Fruit fly (Drosophila melanogaster): ENCODE measurements around the gene Fit1.

DNA sequence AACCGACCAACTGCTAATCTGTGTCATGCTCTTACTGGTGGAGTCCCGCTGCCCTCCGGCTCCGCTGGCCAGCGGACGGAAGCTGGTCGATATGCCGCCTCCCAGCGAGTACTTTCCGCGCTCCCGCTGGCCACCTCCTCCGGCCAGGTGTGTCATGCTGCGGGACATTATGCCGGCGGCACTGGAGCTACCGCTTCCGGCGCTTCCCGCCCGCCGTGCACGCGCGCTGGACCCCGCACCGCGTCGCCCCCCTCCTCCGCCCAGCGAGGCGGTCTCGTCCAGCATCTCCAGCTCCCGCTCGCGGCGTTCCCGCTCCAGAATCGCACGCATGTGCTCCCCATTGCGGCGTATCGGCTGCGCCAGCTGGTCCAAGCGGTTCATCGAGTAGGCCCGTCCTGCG, 25.2 kb downstream of the Fit1 start:
- TF ChIP-seq Dll (optimal IDR thresholded peaks at IDR 0.05) (no peak), psq (optimal IDR thresholded peaks at IDR 0.05) (no peak)

All from whole organism.